Worm (Caenorhabditis elegans) whole organism, young adult: ENCODE measurements around the gene B0252.5.

Experiments used
- C06A6.2 ChIP-seq: fragments of 200-800 bp; sonication (Bioruptor generic); conservative IDR thresholded peaks from 2 replicates; pipeline ENCODE4 v1.3.6; 2022; ENCODE audit warnings: missing genetic modification characterization, missing compliant biosample characterization
- C17E4.6 ChIP-seq: fragments of 200-800 bp; sonication (Bioruptor generic); IDR thresholded peaks from 2 replicates; pipeline ENCODE4 v1.3.6; 2022; ENCODE audit warnings: missing genetic modification reagents, missing genetic modification characterization, missing compliant biosample characterization
- F22D6.2 ChIP-seq: sonication (generic microtip); optimal IDR thresholded peaks from 2 replicates; lab custom pipeline; 2016; ENCODE audit warnings: mild to moderate bottlenecking, missing genetic modification characterization, missing compliant biosample characterization
- K11D2.4 ChIP-seq: fragments of 200-800 bp; sonication (Bioruptor generic); IDR thresholded peaks from 2 replicates; pipeline ENCODE4 v1.3.6; 2022; ENCODE audit warnings: missing genetic modification reagents, missing genetic modification characterization, missing compliant biosample characterization
- Y53F4B.3 ChIP-seq: fragments of 200-800 bp; sonication (Bioruptor generic); IDR thresholded peaks from 2 replicates; pipeline ENCODE4 v1.3.6; 2022; ENCODE audit warnings: missing genetic modification reagents, missing genetic modification characterization, missing compliant biosample characterization
- aptf-3 ChIP-seq: fragments of 200-800 bp; sonication (Bioruptor generic); IDR thresholded peaks from 2 replicates; pipeline ENCODE4 v1.3.6; 2022; ENCODE audit warnings: missing genetic modification characterization, missing compliant biosample characterization
- atf-7 ChIP-seq: sonication (generic microtip); optimal IDR thresholded peaks from 2 replicates; lab custom pipeline; 2017; ENCODE audit warnings: mild to moderate bottlenecking, missing genetic modification characterization, missing compliant biosample characterization
- madf-8 ChIP-seq: fragments of 200-800 bp; sonication (Bioruptor generic); conservative IDR thresholded peaks from 2 replicates; pipeline ENCODE4 v1.3.6; 2022; ENCODE audit warnings: missing genetic modification reagents, missing genetic modification characterization, missing compliant biosample characterization
- mcd-1 ChIP-seq: fragments of 200-800 bp; sonication (Bioruptor generic); IDR thresholded peaks from 2 replicates; pipeline ENCODE4 v1.3.6; 2022; ENCODE audit warnings: missing genetic modification reagents, missing genetic modification characterization, missing compliant biosample characterization
- nhr-90 ChIP-seq: sonication (generic microtip); optimal IDR thresholded peaks from 2 replicates; lab custom pipeline; 2016; ENCODE audit warnings: missing genotype, mild to moderate bottlenecking, missing genetic modification characterization, missing compliant biosample characterization
- snpc-4 ChIP-seq, 5 experiments: fragments of 150-350 bp in 1 of 5; sonication (generic microtip) in 4 of 5; optimal IDR thresholded peaks; 2 replicates each; lab custom pipeline; 2014 to 2018; ENCODE audit warnings: missing genetic modification characterization in 5 of 5, missing biosample characterization in 3 of 5, antibody characterized with exemption in 2 of 5, mild to moderate bottlenecking in 2 of 5, missing compliant biosample characterization in 2 of 5, missing genotype in 2 of 5, moderate library complexity in 2 of 5, missing genetic modification reagents in 1 of 5
- unc-130 ChIP-seq: sonication (generic microtip); optimal IDR thresholded peaks from 2 replicates; lab custom pipeline; 2016; ENCODE audit warnings: missing genetic modification reagents, missing genetic modification characterization, missing compliant biosample characterization

DNA sequence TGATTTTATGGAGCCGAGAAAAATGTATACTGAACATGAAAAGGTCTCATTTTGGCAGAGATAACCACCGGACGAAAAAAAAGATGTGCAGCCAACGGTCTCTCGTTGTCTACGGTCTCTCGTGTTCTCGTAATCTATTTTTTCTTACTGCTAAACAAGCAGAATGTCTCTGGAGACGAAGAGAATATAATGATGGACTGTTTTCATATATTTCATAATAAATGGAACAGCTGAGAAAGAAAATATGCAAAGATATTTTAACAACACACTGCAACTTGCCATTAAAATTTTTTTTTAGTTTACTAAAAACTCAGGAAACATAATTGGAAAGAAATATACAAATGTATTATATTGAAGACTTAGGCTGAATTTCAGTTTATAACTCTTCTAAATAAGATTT lies 11.4 kb upstream of the B0252.5 start:
- no peak for TF ChIP-seq mcd-1 (GFP tag; lab: Robert Waterston, UW)
- TF ChIP-seq atf-7 (tag; lab: Kevin White, UChicago) = no peak
- TF ChIP-seq C17E4.6 (GFP tag; lab: Robert Waterston, UW) = no peak
- no peak for TF ChIP-seq Y53F4B.3 (GFP tag; lab: Robert Waterston, UW)
- no peak for TF ChIP-seq aptf-3 (GFP tag; lab: Robert Waterston, UW)
- TF ChIP-seq F22D6.2 = no peak
- TF ChIP-seq madf-8 (GFP tag; lab: Robert Waterston, UW) = no peak
- TF ChIP-seq snpc-4 (GFP tag; optimal IDR thresholded peaks at IDR 0.05; lab: Kevin White, UChicago) = no peak
- no peak for TF ChIP-seq snpc-4 (tag; optimal IDR thresholded peaks at IDR 0.05; lab: Kevin White, UChicago)
- no peak for TF ChIP-seq nhr-90 (tag; lab: Kevin White, UChicago)
- TF ChIP-seq K11D2.4 (GFP tag; lab: Robert Waterston, UW) = no peak
- TF ChIP-seq C06A6.2 (GFP tag; lab: Robert Waterston, UW) = no peak
- no peak for TF ChIP-seq unc-130 (GFP tag; lab: Kevin White, UChicago)
